Fruit fly (Drosophila melanogaster) ovary, adult (tissue): ENCODE results near the gene CG34258.

Experiments
- CG17801 ChIP-seq: fragments of 200-800 bp; optimal IDR thresholded peaks from 2 replicates; lab custom pipeline; 2019; ENCODE audit warnings: missing biosample characterization, mild to moderate bottlenecking, missing genetic modification characterization, moderate library complexity; ENCODE audit not compliant: partially characterized antibody

The CG34258 gene

dm6 chr3L:19951868-19952267 is at the start of gene CG34258:
TSS of gene CG34258 (minus strand) at chr3L:19951968.
- TF ChIP-seq CG17801 (GFP tag; lab: Kevin White, UChicago): no peak

- TF ChIP-seq CG17801 (GFP tag; lab: Kevin White, UChicago): no peak
Measured at dm6 chr3L:20000878-20001640, 49.3 kb upstream of the CG34258 start.

DNA sequence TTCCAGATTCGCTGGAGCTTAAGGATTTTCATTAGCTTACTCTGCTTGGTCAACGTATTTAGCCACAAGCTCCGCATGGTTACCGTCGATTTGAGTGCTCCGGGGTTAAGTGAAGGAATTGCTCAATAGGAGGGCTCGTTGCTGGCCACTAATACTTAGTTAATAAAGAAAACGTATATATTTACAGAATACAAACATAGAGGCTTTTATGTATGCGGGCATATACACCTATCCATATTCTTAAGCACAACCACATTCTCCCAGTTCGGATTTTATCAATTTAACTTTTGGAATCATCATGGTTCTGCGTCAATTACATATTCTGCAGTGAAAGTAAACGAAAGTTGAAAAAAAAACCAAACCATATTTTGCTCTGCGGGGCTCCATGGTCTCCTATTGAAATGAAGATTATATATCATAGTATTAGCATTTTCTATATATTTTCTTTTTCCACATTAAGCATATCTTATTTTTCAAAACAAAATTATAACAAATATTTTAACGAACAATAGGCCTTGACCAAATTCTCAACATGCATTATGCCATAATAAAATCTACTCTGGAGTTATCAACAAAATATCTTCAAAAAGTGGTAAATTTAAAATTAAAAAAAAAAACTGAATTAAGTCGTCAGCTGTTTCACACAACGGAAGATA is 48.4 kb upstream of the CG34258 start, which contains the start of the genes Tom20 and Gabat:
Gene Tom20 (plus strand): TSS at position 564 of the 656 bp plus-strand sequence.
Gene Gabat (minus strand): TSS at position 606 of the 656 bp plus-strand sequence.
- no peak for TF ChIP-seq CG17801 (GFP tag; lab: Kevin White, UChicago)

DNA sequence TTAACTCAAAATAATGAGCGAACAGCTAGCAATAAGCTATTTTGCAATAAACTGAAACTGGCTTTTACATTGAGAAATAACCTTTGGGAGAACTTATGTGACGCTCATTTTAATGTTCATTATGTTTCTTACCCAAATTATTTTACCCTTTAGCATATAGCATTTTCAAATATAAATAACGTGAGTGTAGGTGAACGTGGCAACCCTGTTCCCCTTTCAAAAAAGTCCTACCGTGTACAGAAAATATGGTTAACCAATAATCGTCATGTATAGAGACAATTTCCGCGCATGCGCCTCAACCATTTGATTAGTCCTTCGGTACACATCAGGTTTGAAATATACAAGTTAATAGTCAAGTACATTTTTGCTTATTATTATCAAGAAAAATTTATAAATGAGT is 42.2 kb upstream of the CG34258 start:
- no peak for TF ChIP-seq CG17801 (GFP tag; lab: Kevin White, UChicago)

- TF ChIP-seq CG17801 (GFP tag; lab: Kevin White, UChicago): no peak
Measured at dm6 chr3L:19991714-19992231, 40.0 kb upstream of the CG34258 start, which contains the start of the genes CG7646 and Nca. TSS of gene CG7646 (plus strand) at chr3L:19991887. TSS of gene Nca (plus strand) at chr3L:19991887.

DNA sequence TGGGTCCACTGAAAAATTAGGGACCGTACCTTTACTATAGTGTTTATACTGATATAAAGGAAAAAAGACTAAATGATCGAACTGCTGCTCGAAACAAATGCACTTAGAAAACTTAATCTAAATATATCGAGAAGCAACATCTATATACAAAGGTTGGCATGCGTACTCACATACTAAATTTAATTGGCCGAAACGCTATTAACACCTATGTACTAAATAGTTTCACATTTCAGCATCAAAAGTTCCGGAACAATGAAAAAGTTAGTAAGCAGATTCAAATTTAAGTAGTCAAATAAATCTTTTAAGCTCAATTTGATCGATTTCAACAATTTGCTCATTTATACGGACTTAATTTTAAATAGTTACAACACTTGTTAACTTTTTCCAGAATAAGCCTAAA is 39.4 kb upstream of the CG34258 start, which contains the start of gene fln:
Gene fln (minus strand): TSS at position 101 of the 400 bp plus-strand sequence.
- TF ChIP-seq CG17801 (GFP tag; lab: Kevin White, UChicago): no peak

- TF ChIP-seq CG17801 (GFP tag; lab: Kevin White, UChicago): no peak
Measured at dm6 chr3L:19988891-19989290, 37.1 kb upstream of the CG34258 start, which contains the start of gene Csas. TSS of gene Csas (minus strand) at chr3L:19988991.

DNA sequence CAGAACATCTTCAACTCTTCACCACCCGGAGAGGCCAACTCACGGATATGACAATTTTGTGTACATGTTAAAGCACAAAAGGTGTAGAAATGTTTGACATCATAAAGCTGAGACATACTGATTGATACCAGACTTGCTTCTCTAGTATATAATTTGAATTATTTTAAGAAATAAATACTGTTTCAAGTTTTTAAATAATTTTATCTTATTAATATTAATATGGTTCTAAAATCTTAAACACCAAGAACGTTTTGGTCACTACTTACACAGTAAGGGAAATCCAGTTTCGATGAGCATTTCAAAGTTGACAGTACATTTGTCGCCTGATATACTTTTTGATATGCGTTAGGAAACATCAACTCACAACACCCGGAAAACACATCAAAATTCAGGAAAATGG is 34.0 kb upstream of the CG34258 start, which contains the start of the genes hale and schuy:
Gene hale (minus strand): TSS at position 101 of the 400 bp plus-strand sequence.
Gene schuy (plus strand): TSS at position 326 of the 400 bp plus-strand sequence.
- no peak for TF ChIP-seq CG17801 (GFP tag; lab: Kevin White, UChicago)

DNA sequence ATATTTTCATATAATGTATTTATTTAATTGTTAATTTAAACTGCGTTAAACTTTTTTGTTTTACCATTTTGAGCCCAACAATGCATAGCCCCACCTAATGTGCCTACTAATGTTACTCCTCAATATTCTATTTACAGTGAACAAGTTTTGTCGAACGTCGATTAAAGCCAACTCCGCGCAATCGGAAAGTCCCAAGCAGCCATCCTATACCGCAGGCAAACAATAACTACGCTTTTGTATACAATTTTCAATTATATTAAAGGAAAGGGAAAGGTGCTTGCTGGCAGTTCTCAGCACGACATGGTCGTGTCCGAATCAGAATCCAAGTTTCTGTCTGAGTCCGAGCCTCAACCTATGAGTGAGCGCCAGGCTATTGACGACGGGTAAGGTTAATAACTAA is 29.6 kb upstream of the CG34258 start, which contains the start of gene CG17732:
Gene CG17732 (plus strand): TSS at position 301 of the 400 bp plus-strand sequence.
- TF ChIP-seq CG17801 (GFP tag; lab: Kevin White, UChicago): no peak

DNA sequence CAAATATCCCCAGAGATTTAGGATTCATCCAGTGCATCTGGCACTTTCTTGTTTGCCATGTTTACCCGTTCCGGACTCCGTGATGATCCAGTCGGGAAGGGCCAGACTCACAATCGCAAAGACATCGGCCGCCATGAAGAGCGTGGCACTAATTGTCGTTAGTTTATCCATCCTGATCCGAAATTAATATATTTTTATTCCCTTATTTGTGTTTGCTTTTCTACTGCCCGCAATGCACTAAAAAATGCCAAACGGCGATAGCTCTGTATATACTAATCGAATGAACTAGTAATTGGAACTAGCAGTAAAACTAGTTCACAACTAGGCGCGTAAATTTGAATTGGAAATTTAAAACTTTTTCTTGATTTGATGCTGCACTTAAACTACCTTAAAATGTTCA is 27.8 kb upstream of the CG34258 start, which contains the start of gene CG14182:
Gene CG14182 (minus strand): TSS at position 221 of the 400 bp plus-strand sequence.
- TF ChIP-seq CG17801 (GFP tag; lab: Kevin White, UChicago): peak; percentile 2

DNA sequence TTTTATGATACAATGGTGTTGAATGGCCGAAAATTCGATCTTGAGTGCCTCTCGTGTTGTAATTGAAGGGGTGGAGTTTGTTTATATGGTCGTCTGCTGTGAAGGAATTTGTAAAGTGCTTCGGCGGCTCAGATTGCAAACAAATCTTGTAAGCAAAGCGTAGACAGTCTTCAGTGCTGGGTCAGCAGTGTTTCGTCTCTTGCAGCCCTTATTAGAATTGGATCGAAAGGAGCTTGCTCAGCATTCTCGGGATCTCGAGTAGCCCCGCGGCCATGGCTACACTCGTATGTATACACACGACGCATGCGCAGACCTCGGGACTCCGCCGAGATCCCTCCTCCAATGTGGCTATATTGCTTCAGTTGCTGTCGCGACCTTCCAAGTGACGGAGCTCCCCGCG is 26.3 kb upstream of the CG34258 start:
- no peak for TF ChIP-seq CG17801 (GFP tag; lab: Kevin White, UChicago)

DNA sequence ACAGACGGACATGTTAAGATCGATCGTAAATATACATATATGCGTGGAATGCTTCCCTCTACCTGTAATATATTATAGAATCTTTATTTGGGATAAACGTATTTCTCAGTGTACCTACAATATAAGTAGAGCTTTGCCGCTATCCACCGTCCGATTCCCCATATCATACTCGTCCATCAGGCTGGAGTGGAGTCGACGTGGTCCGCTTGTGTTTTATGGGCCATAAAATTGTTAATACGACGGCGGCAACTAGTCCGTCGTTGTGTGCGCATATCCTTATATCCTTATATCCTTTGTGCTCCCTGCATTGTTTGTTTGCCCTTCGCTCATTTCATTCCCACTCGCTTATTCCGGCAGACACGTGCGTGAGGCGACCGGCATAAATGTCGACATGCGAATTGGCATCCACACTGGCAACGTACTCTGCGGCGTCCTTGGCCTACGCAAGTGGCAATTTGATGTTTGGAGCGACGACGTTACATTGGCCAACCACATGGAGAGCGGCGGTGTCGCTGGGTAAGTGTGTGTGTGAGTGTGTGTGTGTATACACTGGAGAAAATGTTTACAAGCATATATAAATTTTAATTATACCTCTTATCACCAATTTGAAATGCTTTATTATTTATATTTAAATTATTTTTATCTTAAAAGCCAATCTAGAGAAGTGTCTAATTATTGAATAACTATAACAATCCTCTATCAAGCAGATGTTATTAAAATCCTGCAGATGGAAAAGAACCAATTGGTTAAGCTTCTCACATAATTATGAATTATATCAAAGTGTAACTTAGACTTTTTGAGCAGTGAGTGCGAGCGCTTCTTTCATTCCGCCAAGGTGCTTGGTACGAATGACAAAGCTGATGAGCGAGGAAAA is 17.2 kb upstream of the CG34258 start:
- TF ChIP-seq CG17801 (GFP tag; lab: Kevin White, UChicago): no peak

dm6 chr3L:19961805-19962204 is 10.0 kb upstream of the CG34258 start:
- TF ChIP-seq CG17801 (GFP tag; lab: Kevin White, UChicago): no peak

DNA sequence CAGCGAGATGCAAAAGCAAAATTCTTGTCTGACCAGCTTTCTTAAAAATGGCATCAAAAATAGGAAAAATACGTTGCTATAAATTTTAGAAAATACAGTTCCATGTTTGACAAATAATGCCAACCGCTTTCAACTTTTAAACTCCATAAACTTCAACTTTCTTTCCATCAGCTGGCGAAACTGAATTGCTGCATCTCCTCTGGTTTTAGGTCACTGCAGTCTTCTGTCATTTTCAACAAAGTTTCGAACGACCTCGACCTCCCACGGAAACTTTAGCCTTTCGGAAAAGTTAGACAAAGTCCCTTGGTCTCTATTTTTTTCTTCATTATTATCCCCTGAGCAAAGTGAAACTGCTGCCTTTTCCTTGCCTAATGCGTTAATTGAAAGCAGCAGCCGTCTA is 3.9 kb upstream of the CG34258 start, which contains the start of gene CG42263:
Gene CG42263 (minus strand): TSS at position 101 of the 400 bp plus-strand sequence.
- no peak for TF ChIP-seq CG17801 (GFP tag; lab: Kevin White, UChicago)
